Worm (Caenorhabditis elegans) whole organism, late embryonic: ENCODE results near the gene cyp-33B1.

ENCODE experiments used
- ceh-30 ChIP-seq: fragments of 150-350 bp; optimal IDR thresholded peaks from 2 replicates; lab custom pipeline; 2014; ENCODE audit warnings: missing biosample characterization, missing genetic modification characterization
- dmd-4 ChIP-seq: sonication (generic microtip); optimal IDR thresholded peaks from 2 replicates; lab custom pipeline; 2016; ENCODE audit warnings: borderline replicate concordance, missing genetic modification characterization, missing compliant biosample characterization
- elt-4 ChIP-seq: sonication (generic microtip); optimal IDR thresholded peaks from 2 replicates; lab custom pipeline; 2016; ENCODE audit warnings: missing genetic modification characterization, missing compliant biosample characterization
- ets-4 ChIP-seq: sonication (generic microtip); optimal IDR thresholded peaks from 2 replicates; lab custom pipeline; 2016; ENCODE audit warnings: missing genetic modification characterization, missing compliant biosample characterization
- hlh-8 ChIP-seq: sonication (generic microtip); optimal IDR thresholded peaks from 2 replicates; lab custom pipeline; 2016; ENCODE audit warnings: missing genotype, missing genetic modification characterization, missing compliant biosample characterization
- lin-11 ChIP-seq: fragments of 200-800 bp; sonication (Bioruptor generic); optimal IDR thresholded peaks from 2 replicates; lab custom pipeline; 2018; ENCODE audit warnings: mild to moderate bottlenecking, missing genetic modification characterization, missing compliant biosample characterization
- pha-4 ChIP-seq: fragments of 150-350 bp; optimal IDR thresholded peaks from 2 replicates; lab custom pipeline; 2018; ENCODE audit warnings: missing biosample characterization, missing genetic modification reagents, missing genetic modification characterization

- TF ChIP-seq ets-4 (tag; lab: Kevin White, UChicago): no peak
- TF ChIP-seq lin-11: no peak
- TF ChIP-seq hlh-8 (tag; lab: Kevin White, UChicago): no peak
- TF ChIP-seq dmd-4 (tag; lab: Kevin White, UChicago): no peak
- no peak for TF ChIP-seq elt-4 (tag; lab: Kevin White, UChicago)
- no peak for TF ChIP-seq pha-4
- TF ChIP-seq ceh-30 (tag; lab: Kevin White, UChicago): no peak
Observed at ce11 chrV:9003291-9003690, 37.8 kb upstream of the cyp-33B1 start, which contains the start of gene srx-1.
